Worm (Caenorhabditis elegans) whole organism, young adult: ENCODE measurements around the gene rfth-1.

Experiments
- F49E8.2 ChIP-seq: sonication (generic microtip); optimal IDR thresholded peaks from 3 replicates; lab custom pipeline; 2017; ENCODE audit warnings: missing genetic modification characterization, mild to moderate bottlenecking, missing compliant biosample characterization, antibody characterized with exemption, moderate library complexity; ENCODE audit not compliant: insufficient read depth
- K11D2.4 ChIP-seq: fragments of 200-800 bp; sonication (Bioruptor generic); IDR thresholded peaks from 2 replicates; pipeline ENCODE4 v1.3.6; 2022; ENCODE audit warnings: missing genetic modification reagents, missing genetic modification characterization, missing compliant biosample characterization
- atf-7 ChIP-seq: sonication (generic microtip); optimal IDR thresholded peaks from 2 replicates; lab custom pipeline; 2017; ENCODE audit warnings: mild to moderate bottlenecking, missing genetic modification characterization, missing compliant biosample characterization
- dpff-1 ChIP-seq: sonication (generic microtip); optimal IDR thresholded peaks from 2 replicates; lab custom pipeline; 2017; ENCODE audit warnings: mild to moderate bottlenecking, missing genetic modification characterization, missing compliant biosample characterization
- lir-1 ChIP-seq: fragments of 200-800 bp; sonication (Bioruptor generic); conservative IDR thresholded peaks from 2 replicates; pipeline ENCODE4 v1.3.6; 2022; ENCODE audit warnings: missing genetic modification reagents, missing genetic modification characterization, missing compliant biosample characterization
- madf-8 ChIP-seq: fragments of 200-800 bp; sonication (Bioruptor generic); conservative IDR thresholded peaks from 2 replicates; pipeline ENCODE4 v1.3.6; 2022; ENCODE audit warnings: missing genetic modification reagents, missing genetic modification characterization, missing compliant biosample characterization
- mes-4 ChIP-seq: sonication (generic microtip); optimal IDR thresholded peaks from 2 replicates; lab custom pipeline; 2016; ENCODE audit warnings: missing genotype, missing genetic modification characterization, missing compliant biosample characterization
- nhr-27 ChIP-seq: fragments of 200-800 bp; sonication (Bioruptor generic); optimal IDR thresholded peaks from 2 replicates; lab custom pipeline; 2018; ENCODE audit warnings: mild to moderate bottlenecking, missing genetic modification characterization, moderate library complexity, missing compliant biosample characterization
- pha-4 ChIP-seq: fragments of 150-350 bp; sonication (generic microtip); optimal IDR thresholded peaks from 2 replicates; lab custom pipeline; 2014; ENCODE audit warnings: missing biosample characterization, missing genetic modification reagents, missing genetic modification characterization
- sptf-2 ChIP-seq: fragments of 200-800 bp; sonication (Bioruptor generic); optimal IDR thresholded peaks from 2 replicates; lab custom pipeline; 2018; ENCODE audit warnings: mild to moderate bottlenecking, missing genetic modification characterization, missing compliant biosample characterization
- ztf-3 ChIP-seq: fragments of 200-800 bp; sonication (Bioruptor generic); optimal IDR thresholded peaks from 2 replicates; lab custom pipeline; 2018; ENCODE audit warnings: mild to moderate bottlenecking, missing genetic modification characterization, missing compliant biosample characterization
- ztf-6 ChIP-seq: fragments of 200-800 bp; sonication (Bioruptor generic); IDR thresholded peaks from 2 replicates; pipeline ENCODE4 v1.3.6; 2022; ENCODE audit warnings: missing genetic modification reagents, missing genetic modification characterization, missing compliant biosample characterization

DNA sequence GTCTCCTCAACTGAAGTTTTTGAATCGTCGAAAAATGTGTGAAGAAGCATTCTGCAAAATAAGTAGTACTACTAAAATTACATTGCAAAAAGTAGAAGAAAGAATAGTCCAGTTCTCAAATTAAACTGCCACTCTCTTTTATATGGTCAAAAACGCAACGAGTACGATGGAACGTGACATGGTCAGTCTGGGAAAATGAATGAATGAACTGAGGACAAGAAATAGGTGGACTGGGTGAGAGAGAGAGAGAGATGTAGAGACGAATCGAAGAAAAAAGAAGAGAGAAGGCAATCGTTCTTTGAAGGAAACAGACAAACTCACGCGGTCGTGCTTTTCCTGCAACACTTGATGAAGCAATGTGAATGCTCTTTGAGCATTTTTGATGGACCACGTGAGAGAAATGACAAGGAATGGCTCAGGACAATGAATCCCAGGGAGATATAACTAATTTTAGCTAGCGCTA, 34.1 kb downstream of the rfth-1 start, which contains the start of gene M01H9.3:
- TF ChIP-seq nhr-27 (tag; lab: Kevin White, UChicago) = no peak
- no peak for TF ChIP-seq F49E8.2 (tag; lab: Kevin White, UChicago)
- TF ChIP-seq ztf-3 (GFP tag; lab: Kevin White, UChicago) = no peak
- peak; percentile 59 for TF ChIP-seq K11D2.4 (GFP tag; lab: Robert Waterston, UW)
- TF ChIP-seq sptf-2 (GFP tag; lab: Kevin White, UChicago) = no peak
- TF ChIP-seq pha-4 (tag; lab: Kevin White, UChicago) = no peak
- TF ChIP-seq mes-4 = no peak
- no peak for TF ChIP-seq madf-8 (GFP tag; lab: Robert Waterston, UW)
- TF ChIP-seq atf-7 (tag; lab: Kevin White, UChicago) = no peak
- TF ChIP-seq dpff-1 (tag; lab: Kevin White, UChicago) = no peak
- no peak for TF ChIP-seq lir-1
- TF ChIP-seq ztf-6 (GFP tag; lab: Robert Waterston, UW) = no peak
